Worm (Caenorhabditis elegans): Measurements from ENCODE around the gene skr-6.

The skr-6 gene

DNA sequence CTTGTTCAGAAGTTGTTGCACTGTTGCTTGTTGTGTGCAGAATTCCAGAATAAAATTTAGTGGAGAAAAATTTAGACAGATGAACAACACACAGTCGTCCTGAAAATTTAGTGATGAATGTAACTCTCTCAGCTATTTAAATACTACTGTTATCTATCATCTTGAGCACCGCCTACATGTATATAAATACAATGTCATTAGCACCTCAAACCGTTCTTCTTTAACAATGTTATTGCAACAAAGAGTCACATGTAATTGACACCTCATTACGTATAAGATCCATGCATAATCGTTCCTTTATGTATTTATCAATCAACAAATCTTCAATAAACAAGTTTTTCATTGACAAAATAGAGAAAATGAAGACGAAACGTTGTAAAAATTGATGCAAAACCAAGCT, 11.0 kb upstream of the skr-6 start, which contains the start of gene Y51A2A.16:
Y51A2A.16 (minus strand) TSS at position 101 of the 400 bp plus-strand sequence.
- TF ChIP-seq aly-1 (tag; optimal IDR thresholded peaks at IDR 0.05) = no peak
- no peak for TF ChIP-seq sea-1 (GFP tag; conservative IDR thresholded peaks at IDR 0.05)
- no peak for TF ChIP-seq scrt-1 (GFP tag; IDR thresholded peaks at IDR 0.05)
- no peak for TF ChIP-seq F13C5.2 (tag; optimal IDR thresholded peaks at IDR 0.05)
- TF ChIP-seq tbx-37 (GFP tag; conservative IDR thresholded peaks at IDR 0.05) = no peak
- no peak for TF ChIP-seq tra-4 (tag; optimal IDR thresholded peaks at IDR 0.05)
- no peak for TF ChIP-seq hmbx-1 (tag; optimal IDR thresholded peaks at IDR 0.05)
- no peak for TF ChIP-seq B0310.2 (tag; optimal IDR thresholded peaks at IDR 0.05)
- TF ChIP-seq ceh-13 (GFP tag; optimal IDR thresholded peaks at IDR 0.05) = no peak
- no peak for TF ChIP-seq ceh-36 (tag; optimal IDR thresholded peaks at IDR 0.05)

ce11 chrV:18270403-18270802, 618 bp upstream of the skr-6 start, which contains the start of gene Y37H2C.4:
Gene Y37H2C.4, plus strand, starts transcription at chrV:18270703.
- TF ChIP-seq F13C5.2 (tag; optimal IDR thresholded peaks at IDR 0.05) = no peak
- no peak for TF ChIP-seq aly-1 (tag; optimal IDR thresholded peaks at IDR 0.05)
- no peak for TF ChIP-seq tbx-37 (GFP tag; conservative IDR thresholded peaks at IDR 0.05)
- no peak for TF ChIP-seq tra-4 (tag; optimal IDR thresholded peaks at IDR 0.05)
- TF ChIP-seq ceh-13 (GFP tag; optimal IDR thresholded peaks at IDR 0.05) = no peak
- no peak for TF ChIP-seq pes-1 (GFP tag; IDR thresholded peaks at IDR 0.05)
- no peak for TF ChIP-seq hnd-1 (tag; optimal IDR thresholded peaks at IDR 0.05)
- TF ChIP-seq hmg-4 (GFP tag; optimal IDR thresholded peaks at IDR 0.05) = no peak

DNA sequence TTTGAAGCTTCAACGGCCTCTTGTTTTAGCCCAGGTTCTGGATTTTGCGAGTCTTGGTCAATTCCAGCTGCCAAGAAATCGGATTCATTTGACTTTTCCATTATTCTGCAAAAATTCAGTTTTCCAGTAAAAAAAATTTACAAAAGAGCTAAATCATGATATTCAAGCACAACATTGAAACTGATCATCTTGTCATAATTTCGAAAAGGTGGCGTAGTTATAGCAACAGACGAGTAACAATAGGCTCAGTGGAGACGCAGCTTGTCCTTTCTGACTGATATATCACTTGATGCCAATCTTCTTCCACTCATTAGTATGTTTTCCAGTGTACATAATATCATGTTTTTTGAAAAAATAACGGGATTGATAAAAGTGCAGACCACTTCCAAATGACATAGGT, 1.0 kb downstream of the skr-6 start, which contains the start of gene fbxa-213:
fbxa-213 (minus strand) TSS at position 101 of the 400 bp plus-strand sequence.
- TF ChIP-seq F13C5.2 (tag; optimal IDR thresholded peaks at IDR 0.05) (no peak), pes-1 (GFP tag; IDR thresholded peaks at IDR 0.05) (no peak), hmg-4 (GFP tag; optimal IDR thresholded peaks at IDR 0.05) (no peak), sea-1 (GFP tag; conservative IDR thresholded peaks at IDR 0.05) (no peak), tbx-37 (GFP tag; conservative IDR thresholded peaks at IDR 0.05) (no peak), ets-7 (tag; optimal IDR thresholded peaks at IDR 0.05) (no peak)

DNA sequence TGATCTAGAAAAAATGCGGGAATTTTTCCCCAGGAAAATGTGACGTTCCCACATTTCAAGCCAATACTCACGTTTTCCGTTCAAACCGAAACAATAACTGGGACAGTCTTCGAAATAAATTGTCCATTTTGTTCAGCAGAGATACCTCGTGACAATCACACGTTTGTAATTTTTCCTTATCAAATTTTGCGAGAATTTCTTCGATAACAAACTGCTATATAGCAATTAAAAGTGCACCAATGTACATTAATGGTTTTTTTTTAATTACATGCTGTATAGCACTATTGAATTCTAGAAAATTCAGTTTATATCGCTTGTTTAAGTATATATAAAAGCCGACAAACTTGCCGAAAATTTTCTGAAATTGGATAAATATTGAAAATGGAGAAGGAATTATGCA, 3.5 kb downstream of the skr-6 start, which contains the start of gene R10E8.6:
R10E8.6 (minus strand) TSS at position 154 of the 400 bp plus-strand sequence.
- TF ChIP-seq scrt-1 (GFP tag; IDR thresholded peaks at IDR 0.05) (no peak), sea-1 (GFP tag; conservative IDR thresholded peaks at IDR 0.05) (no peak), hmg-4 (GFP tag; optimal IDR thresholded peaks at IDR 0.05) (no peak), tbx-37 (GFP tag; conservative IDR thresholded peaks at IDR 0.05) (no peak), pes-1 (GFP tag; IDR thresholded peaks at IDR 0.05) (no peak), tra-4 (tag; optimal IDR thresholded peaks at IDR 0.05) (no peak), ets-7 (tag; optimal IDR thresholded peaks at IDR 0.05) (no peak), ceh-13 (GFP tag; optimal IDR thresholded peaks at IDR 0.05) (no peak), ceh-36 (tag; optimal IDR thresholded peaks at IDR 0.05) (no peak), tbx-11 (GFP tag; IDR thresholded peaks at IDR 0.05) (no peak), hnd-1 (tag; optimal IDR thresholded peaks at IDR 0.05) (no peak)

DNA sequence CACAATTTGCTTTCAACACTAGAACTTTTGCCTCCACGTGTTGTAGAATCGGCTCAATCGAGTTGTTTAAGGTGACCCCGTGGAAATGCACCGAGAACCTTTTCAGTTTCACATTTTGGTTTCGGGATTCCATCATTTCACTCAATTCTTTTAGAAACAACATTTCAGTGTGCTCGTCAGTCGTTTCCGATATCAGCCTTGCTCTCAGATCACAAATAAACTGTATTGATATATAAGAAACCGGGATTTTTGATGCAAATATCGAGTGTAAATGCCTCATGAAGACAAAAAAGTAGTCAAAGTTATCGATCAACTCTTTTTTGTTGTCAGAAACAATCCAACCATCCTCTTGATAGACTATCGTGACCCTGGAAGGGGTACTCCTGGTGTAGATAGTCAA, 4.3 kb downstream of the skr-6 start:
- no peak for TF ChIP-seq ama-1 (optimal IDR thresholded peaks at IDR 0.05)
- no peak for TF ChIP-seq B0310.2 (tag; optimal IDR thresholded peaks at IDR 0.05)
- TF ChIP-seq hnd-1 (tag; optimal IDR thresholded peaks at IDR 0.05) = no peak
- TF ChIP-seq tbx-37 (GFP tag; conservative IDR thresholded peaks at IDR 0.05) = no peak

- TF ChIP-seq sea-1 (GFP tag; conservative IDR thresholded peaks at IDR 0.05) (no peak), ceh-36 (tag; optimal IDR thresholded peaks at IDR 0.05) (no peak), B0310.2 (tag; optimal IDR thresholded peaks at IDR 0.05) (no peak), ama-1 (optimal IDR thresholded peaks at IDR 0.05) (no peak), tbx-37 (GFP tag; conservative IDR thresholded peaks at IDR 0.05) (no peak), hmbx-1 (tag; optimal IDR thresholded peaks at IDR 0.05) (no peak), scrt-1 (GFP tag; IDR thresholded peaks at IDR 0.05) (no peak), hnd-1 (tag; optimal IDR thresholded peaks at IDR 0.05) (no peak)
Measured at ce11 chrV:18254483-18254882, 15.3 kb downstream of the skr-6 start, which contains the start of gene R10E8.5. Gene R10E8.5, plus strand, starts transcription at chrV:18254783.

DNA sequence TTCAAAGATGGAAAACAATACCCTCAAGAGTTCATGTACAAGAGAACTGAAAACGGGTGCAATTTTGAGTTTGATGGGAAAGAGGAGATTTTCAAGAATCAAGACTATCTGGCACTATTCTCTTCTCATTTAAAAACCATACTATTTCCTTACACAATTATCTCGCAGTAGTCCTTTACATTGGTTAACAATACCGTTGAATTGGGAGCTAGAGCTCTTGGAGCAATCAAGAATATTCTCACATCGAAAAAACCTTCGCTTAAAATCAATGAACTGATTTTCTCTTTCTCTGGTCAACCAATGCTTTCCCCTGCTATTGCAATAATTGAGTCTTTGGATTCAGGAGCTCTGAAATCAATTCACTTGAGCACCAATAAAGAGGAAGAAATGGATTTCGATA, 16.3 kb downstream of the skr-6 start, which contains the start of gene R10E8.2:
R10E8.2 (plus strand) TSS at position 301 of the 400 bp plus-strand sequence.
- TF ChIP-seq F13C5.2 (tag; optimal IDR thresholded peaks at IDR 0.05) = no peak
- no peak for TF ChIP-seq tbx-11 (GFP tag; IDR thresholded peaks at IDR 0.05)
- TF ChIP-seq scrt-1 (GFP tag; IDR thresholded peaks at IDR 0.05) = no peak
- TF ChIP-seq ets-7 (tag; optimal IDR thresholded peaks at IDR 0.05) = no peak
- no peak for TF ChIP-seq aly-1 (tag; optimal IDR thresholded peaks at IDR 0.05)
- no peak for TF ChIP-seq pes-1 (GFP tag; IDR thresholded peaks at IDR 0.05)
- TF ChIP-seq tbx-37 (GFP tag; conservative IDR thresholded peaks at IDR 0.05) = no peak
- no peak for TF ChIP-seq flt-1 (GFP tag; IDR thresholded peaks at IDR 0.05)

ce11 chrV:18252239-18252638, 17.5 kb downstream of the skr-6 start, which contains the start of gene R10E8.1:
Gene R10E8.1, minus strand, starts transcription at chrV:18252416.
- no peak for TF ChIP-seq tbx-11 (GFP tag; IDR thresholded peaks at IDR 0.05)
- no peak for TF ChIP-seq hmg-4 (GFP tag; optimal IDR thresholded peaks at IDR 0.05)
- no peak for TF ChIP-seq ets-7 (tag; optimal IDR thresholded peaks at IDR 0.05)
- no peak for TF ChIP-seq scrt-1 (GFP tag; IDR thresholded peaks at IDR 0.05)
- TF ChIP-seq flt-1 (GFP tag; IDR thresholded peaks at IDR 0.05) = no peak
- TF ChIP-seq pes-1 (GFP tag; IDR thresholded peaks at IDR 0.05) = no peak
- no peak for TF ChIP-seq B0310.2 (tag; optimal IDR thresholded peaks at IDR 0.05)
- TF ChIP-seq ceh-36 (tag; optimal IDR thresholded peaks at IDR 0.05) = no peak
- no peak for TF ChIP-seq sea-1 (GFP tag; conservative IDR thresholded peaks at IDR 0.05)
- no peak for TF ChIP-seq ama-1 (optimal IDR thresholded peaks at IDR 0.05)
- no peak for TF ChIP-seq hmbx-1 (tag; optimal IDR thresholded peaks at IDR 0.05)
- no peak for TF ChIP-seq aly-1 (tag; optimal IDR thresholded peaks at IDR 0.05)
- TF ChIP-seq tra-4 (tag; optimal IDR thresholded peaks at IDR 0.05) = no peak
- TF ChIP-seq tbx-37 (GFP tag; conservative IDR thresholded peaks at IDR 0.05) = no peak
- TF ChIP-seq hnd-1 (tag; optimal IDR thresholded peaks at IDR 0.05) = no peak

Data from whole organism, early embryonic.